Worm (Caenorhabditis elegans) whole organism, early embryonic: ENCODE data around the gene ZC204.14.

Source experiments
- B0310.2 ChIP-seq: sonication (generic microtip); optimal IDR thresholded peaks from 2 replicates; lab custom pipeline; 2016; ENCODE audit warnings: mild to moderate bottlenecking, missing genetic modification characterization, missing compliant biosample characterization
- F13C5.2 ChIP-seq: sonication (generic microtip); optimal IDR thresholded peaks from 2 replicates; lab custom pipeline; 2017; ENCODE audit warnings: mild to moderate bottlenecking, missing genetic modification characterization, inconsistent platforms, missing compliant biosample characterization
- ama-1 ChIP-seq: fragments of 150-350 bp; optimal IDR thresholded peaks from 2 replicates; lab custom pipeline; 2014
- ceh-36 ChIP-seq: sonication (generic microtip); optimal IDR thresholded peaks from 2 replicates; lab custom pipeline; 2016; ENCODE audit warnings: missing genetic modification characterization, inconsistent platforms, missing compliant biosample characterization
- ets-7 ChIP-seq: sonication (generic microtip); optimal IDR thresholded peaks from 2 replicates; lab custom pipeline; 2016; ENCODE audit warnings: missing genotype, missing genetic modification characterization, missing compliant biosample characterization
- hmg-4 ChIP-seq: fragments of 200-800 bp; sonication (Bioruptor generic); optimal IDR thresholded peaks from 2 replicates; lab custom pipeline; 2018; ENCODE audit warnings: mild to moderate bottlenecking, missing genetic modification characterization, missing compliant biosample characterization
- pes-1 ChIP-seq: fragments of 200-800 bp; sonication (Bioruptor generic); IDR thresholded peaks from 2 replicates; pipeline ENCODE4 v1.3.6; 2022; ENCODE audit warnings: missing genetic modification reagents, missing genetic modification characterization, missing compliant biosample characterization
- scrt-1 ChIP-seq: fragments of 200-800 bp; sonication (Bioruptor generic); IDR thresholded peaks from 2 replicates; pipeline ENCODE4 v1.3.6; 2022; ENCODE audit warnings: missing genetic modification characterization, missing compliant biosample characterization
- tbx-11 ChIP-seq: fragments of 200-800 bp; sonication (Bioruptor generic); IDR thresholded peaks from 2 replicates; pipeline ENCODE4 v1.3.6; 2022; ENCODE audit warnings: missing genetic modification characterization, missing compliant biosample characterization
- tbx-37 ChIP-seq: fragments of 200-800 bp; sonication (Bioruptor generic); conservative IDR thresholded peaks from 2 replicates; pipeline ENCODE4 v1.3.6; 2022; ENCODE audit warnings: missing genetic modification reagents, missing genetic modification characterization, missing compliant biosample characterization
- tra-4 ChIP-seq: sonication (generic microtip); optimal IDR thresholded peaks from 2 replicates; lab custom pipeline; 2017; ENCODE audit warnings: missing genetic modification characterization, missing compliant biosample characterization

- no peak for TF ChIP-seq B0310.2 (tag; lab: Kevin White, UChicago)
- TF ChIP-seq pes-1 (GFP tag; lab: Robert Waterston, UW), result no peak
- no peak for TF ChIP-seq ets-7 (tag; lab: Kevin White, UChicago)
- TF ChIP-seq F13C5.2 (tag; lab: Kevin White, UChicago), result no peak
- no peak for TF ChIP-seq tra-4 (tag; lab: Kevin White, UChicago)
- no peak for TF ChIP-seq ama-1 (lab: Kevin White, UChicago)
- no peak for TF ChIP-seq scrt-1 (GFP tag; lab: Robert Waterston, UW)
- no peak for TF ChIP-seq tbx-37 (GFP tag; lab: Robert Waterston, UW)
- no peak for TF ChIP-seq hmg-4 (GFP tag; lab: Kevin White, UChicago)
- no peak for TF ChIP-seq tbx-11 (GFP tag; lab: Robert Waterston, UW)
- no peak for TF ChIP-seq ceh-36 (tag; lab: Kevin White, UChicago)
Measured at ce11 chrII:1670260-1670879, 7.6 kb upstream of the ZC204.14 start, which contains the start of gene nhx-6.
